1 fruit fly cellular context compared by ENCODE assay signal in genomic region chr3L:19897685-19898009, dm6.
TF ChIP-seq lines count a peak whose summit lies in the region.

No protein-coding gene starts in this region.

TF ChIP-seq in whole organism, embryonic, 481 proteins besides CTCF, POLR2A, EP300 and RAD21 (continued from another document):
- TF ChIP-seq Abd-B (GFP tag; optimal IDR thresholded peaks at IDR 0.05; lab: Kevin White, UChicago) = no peak
- TF ChIP-seq abd-A (tag; optimal IDR thresholded peaks at IDR 0.05; lab: Kevin White, UChicago) = no peak
- TF ChIP-seq gro (GFP tag; optimal IDR thresholded peaks at IDR 0.05; lab: Kevin White, UChicago) = no peak
- TF ChIP-seq CG8478 (optimal IDR thresholded peaks at IDR 0.05; lab: Kevin White, UChicago) = no peak
- TF ChIP-seq ems (GFP tag; optimal IDR thresholded peaks at IDR 0.05; lab: Kevin White, UChicago) = no peak
- no peak for TF ChIP-seq Six4 (GFP tag; optimal IDR thresholded peaks at IDR 0.05; lab: Kevin White, UChicago)
- no peak for TF ChIP-seq caup (GFP tag; optimal IDR thresholded peaks at IDR 0.05; lab: Kevin White, UChicago; ENCODE audit: severe bottlenecking)
- peak; percentile 4 for TF ChIP-seq CG34376 (GFP tag; optimal IDR thresholded peaks at IDR 0.05; lab: Kevin White, UChicago)
- no peak for TF ChIP-seq Dip2 (GFP tag; IDR thresholded peaks at IDR 0.05; lab: Robert Waterston, UW)
- TF ChIP-seq kah (GFP tag; optimal IDR thresholded peaks at IDR 0.05; lab: Kevin White, UChicago) = peak; percentile 3
- TF ChIP-seq CG9817 (tag; optimal IDR thresholded peaks at IDR 0.05; lab: Kevin White, UChicago) = no peak
- no peak for TF ChIP-seq Optix (GFP tag; IDR thresholded peaks at IDR 0.05; lab: Robert Waterston, UW)
- no peak for TF ChIP-seq CG11504 (tag; optimal IDR thresholded peaks at IDR 0.05; lab: Kevin White, UChicago)
- no peak for TF ChIP-seq lilli (GFP tag; optimal IDR thresholded peaks at IDR 0.05; lab: Kevin White, UChicago)
- TF ChIP-seq CG4730 (GFP tag; IDR thresholded peaks at IDR 0.05; lab: Robert Waterston, UW) = no peak
- TF ChIP-seq CG14860 (GFP tag; IDR thresholded peaks at IDR 0.05; lab: Robert Waterston, UW; ENCODE audit: partially characterized antibody) = no peak
- no peak for TF ChIP-seq onecut (GFP tag; IDR thresholded peaks at IDR 0.05; lab: Robert Waterston, UW)
- TF ChIP-seq CG3281 (GFP tag; optimal IDR thresholded peaks at IDR 0.05; lab: Kevin White, UChicago) = peak; percentile 24
- peak; percentile 75 for TF ChIP-seq sd (tag; optimal IDR thresholded peaks at IDR 0.05; lab: Kevin White, UChicago)
- TF ChIP-seq ken (GFP tag; IDR thresholded peaks at IDR 0.05; lab: Robert Waterston, UW) = no peak
- TF ChIP-seq CG8290 (GFP tag; optimal IDR thresholded peaks at IDR 0.05; lab: Kevin White, UChicago) = no peak
- no peak for TF ChIP-seq CG8290 (tag; optimal IDR thresholded peaks at IDR 0.05; lab: Kevin White, UChicago)
- TF ChIP-seq Oaz (GFP tag; IDR thresholded peaks at IDR 0.05; lab: Robert Waterston, UW) = no peak
- no peak for TF ChIP-seq CG2129 (GFP tag; IDR thresholded peaks at IDR 0.05; lab: Robert Waterston, UW; ENCODE audit: partially characterized antibody)
- TF ChIP-seq Xbp1 (GFP tag; optimal IDR thresholded peaks at IDR 0.05; lab: Kevin White, UChicago) = no peak
- TF ChIP-seq CG13894 (tag; optimal IDR thresholded peaks at IDR 0.05; lab: Kevin White, UChicago) = peak; percentile 43
- 0 out of 3 replicates have a peak, but pooled peaks have one; percentile 6 for TF ChIP-seq CG11695 (GFP tag; IDR thresholded peaks at IDR 0.05; lab: Robert Waterston, UW)
- TF ChIP-seq CG17361 (GFP tag; IDR thresholded peaks at IDR 0.05; lab: Robert Waterston, UW) = no peak
- TF ChIP-seq D19A (tag; optimal IDR thresholded peaks at IDR 0.05; lab: Kevin White, UChicago) = peak; percentile 20
- TF ChIP-seq CG30020 (tag; optimal IDR thresholded peaks at IDR 0.05; lab: Kevin White, UChicago) = no peak
- no peak for TF ChIP-seq CG42726 (GFP tag; IDR thresholded peaks at IDR 0.05; lab: Robert Waterston, UW; ENCODE audit: partially characterized antibody)
- no peak for TF ChIP-seq croc (GFP tag; conservative IDR thresholded peaks at IDR 0.05; lab: Robert Waterston, UW)
- no peak for TF ChIP-seq bbx (GFP tag; IDR thresholded peaks at IDR 0.05; lab: Robert Waterston, UW; ENCODE audit: partially characterized antibody)
- no peak for TF ChIP-seq Taf1 (GFP tag; IDR thresholded peaks at IDR 0.05; lab: Robert Waterston, UW)
- TF ChIP-seq CG12299 (tag; optimal IDR thresholded peaks at IDR 0.05; lab: Kevin White, UChicago) = no peak
- TF ChIP-seq CG5180 (GFP tag; optimal IDR thresholded peaks at IDR 0.05; lab: Kevin White, UChicago) = no peak
- TF ChIP-seq br (optimal IDR thresholded peaks at IDR 0.05; lab: Kevin White, UChicago) = no peak
- TF ChIP-seq ara (GFP tag; IDR thresholded peaks at IDR 0.05; lab: Robert Waterston, UW) = no peak
- peak; percentile 12 for TF ChIP-seq mirr (GFP tag; optimal IDR thresholded peaks at IDR 0.05; lab: Kevin White, UChicago)
- TF ChIP-seq CG4360 (GFP tag; IDR thresholded peaks at IDR 0.05; lab: Robert Waterston, UW) = peak; percentile 70; the same call in 1 of the 2 replicates
- TF ChIP-seq luna (GFP tag; optimal IDR thresholded peaks at IDR 0.05; lab: Kevin White, UChicago) = no peak
- no peak for TF ChIP-seq CG8944 (GFP tag; optimal IDR thresholded peaks at IDR 0.05; lab: Kevin White, UChicago)
- no peak for TF ChIP-seq Fer1 (GFP tag; optimal IDR thresholded peaks at IDR 0.05; lab: Kevin White, UChicago)
- no peak for TF ChIP-seq kay (GFP tag; optimal IDR thresholded peaks at IDR 0.05; lab: Kevin White, UChicago)
- TF ChIP-seq Blimp-1 (GFP tag; optimal IDR thresholded peaks at IDR 0.05; lab: Kevin White, UChicago) = no peak
- TF ChIP-seq Fer3 (tag; optimal IDR thresholded peaks at IDR 0.05; lab: Kevin White, UChicago) = no peak
- no peak for TF ChIP-seq inv (GFP tag; IDR thresholded peaks at IDR 0.05; lab: Robert Waterston, UW; ENCODE audit: partially characterized antibody)
- no peak for TF ChIP-seq corto (GFP tag; optimal IDR thresholded peaks at IDR 0.05; lab: Kevin White, UChicago)
- TF ChIP-seq Ets65A (GFP tag; lab: Kevin White, UChicago) = no peak
- TF ChIP-seq dmrt99B (tag; optimal IDR thresholded peaks at IDR 0.05; lab: Kevin White, UChicago) = no peak
- TF ChIP-seq grn (GFP tag; optimal IDR thresholded peaks at IDR 0.05; lab: Kevin White, UChicago) = no peak
- TF ChIP-seq CG34224 (GFP tag; IDR thresholded peaks at IDR 0.05; lab: Robert Waterston, UW; ENCODE audit: partially characterized antibody) = no peak
- no peak for TF ChIP-seq sim (GFP tag; IDR thresholded peaks at IDR 0.05; lab: Robert Waterston, UW)
- no peak for TF ChIP-seq slbo (GFP tag; IDR thresholded peaks at IDR 0.05; lab: Robert Waterston, UW)
- TF ChIP-seq CG1792 (GFP tag; optimal IDR thresholded peaks at IDR 0.05; lab: Kevin White, UChicago) = no peak
- no peak for TF ChIP-seq sna (GFP tag; IDR thresholded peaks at IDR 0.05; lab: Robert Waterston, UW; ENCODE audit: partially characterized antibody)
- TF ChIP-seq CG2678 (tag; optimal IDR thresholded peaks at IDR 0.05; lab: Kevin White, UChicago) = no peak
- no peak for TF ChIP-seq CG17829 (tag; optimal IDR thresholded peaks at IDR 0.05; lab: Kevin White, UChicago)
- no peak for TF ChIP-seq CG7745 (tag; optimal IDR thresholded peaks at IDR 0.05; lab: Kevin White, UChicago)
- TF ChIP-seq sens-2 (GFP tag; IDR thresholded peaks at IDR 0.05; lab: Robert Waterston, UW) = no peak
- no peak for TF ChIP-seq Nf-YA (GFP tag; IDR thresholded peaks at IDR 0.05; lab: Robert Waterston, UW)
- no peak for TF ChIP-seq da (GFP tag; optimal IDR thresholded peaks at IDR 0.05; lab: Kevin White, UChicago)
- no peak for TF ChIP-seq CG31441 (GFP tag; IDR thresholded peaks at IDR 0.05; lab: Robert Waterston, UW)
- no peak for TF ChIP-seq vnd (GFP tag; IDR thresholded peaks at IDR 0.05; lab: Robert Waterston, UW; ENCODE audit: partially characterized antibody)
- no peak for TF ChIP-seq hth (optimal IDR thresholded peaks at IDR 0.05; lab: Kevin White, UChicago)
- TF ChIP-seq Camta (GFP tag; optimal IDR thresholded peaks at IDR 0.05; lab: Kevin White, UChicago) = no peak
- no peak for TF ChIP-seq CG6654 (GFP tag; optimal IDR thresholded peaks at IDR 0.05; lab: Kevin White, UChicago)
- no peak for TF ChIP-seq ac (GFP tag; optimal IDR thresholded peaks at IDR 0.05; lab: Kevin White, UChicago)
- no peak for TF ChIP-seq Dek (tag; optimal IDR thresholded peaks at IDR 0.05; lab: Kevin White, UChicago)
- TF ChIP-seq NfI (GFP tag; optimal IDR thresholded peaks at IDR 0.05; lab: Kevin White, UChicago) = no peak
- 0 out of 2 replicates have a peak, but pooled peaks have one; percentile 29 for TF ChIP-seq Bgb (GFP tag; IDR thresholded peaks at IDR 0.05; lab: Robert Waterston, UW; ENCODE audit: partially characterized antibody)
- no peak for TF ChIP-seq tgo (GFP tag; IDR thresholded peaks at IDR 0.05; lab: Robert Waterston, UW)
- no peak for TF ChIP-seq Xrp1 (GFP tag; IDR thresholded peaks at IDR 0.05; lab: Robert Waterston, UW)
- TF ChIP-seq cas (GFP tag; IDR thresholded peaks at IDR 0.05; lab: Robert Waterston, UW) = no peak
- TF ChIP-seq CkIIα-i1 (GFP tag; IDR thresholded peaks at IDR 0.05; lab: Robert Waterston, UW) = no peak
- peak; percentile 35 for TF ChIP-seq zen (tag; optimal IDR thresholded peaks at IDR 0.05; lab: Kevin White, UChicago)
- no peak for TF ChIP-seq Deaf1 (tag; optimal IDR thresholded peaks at IDR 0.05; lab: Kevin White, UChicago)
- no peak for TF ChIP-seq dan (GFP tag; IDR thresholded peaks at IDR 0.05; lab: Robert Waterston, UW)
- no peak for TF ChIP-seq sr (GFP tag; IDR thresholded peaks at IDR 0.05; lab: Robert Waterston, UW)
- no peak for TF ChIP-seq fd96Cb (tag; optimal IDR thresholded peaks at IDR 0.05; lab: Kevin White, UChicago)
- TF ChIP-seq wdn (GFP tag; IDR thresholded peaks at IDR 0.05; lab: Robert Waterston, UW) = no peak
- TF ChIP-seq zfh1 (GFP tag; IDR thresholded peaks at IDR 0.05; lab: Robert Waterston, UW) = no peak
- no peak for TF ChIP-seq ssp (GFP tag; IDR thresholded peaks at IDR 0.05; lab: Robert Waterston, UW)
- TF ChIP-seq CG17568 (GFP tag; optimal IDR thresholded peaks at IDR 0.05; lab: Kevin White, UChicago) = peak; percentile 10
- no peak for TF ChIP-seq rib (GFP tag; IDR thresholded peaks at IDR 0.05; lab: Robert Waterston, UW)
- TF ChIP-seq Meics (GFP tag; optimal IDR thresholded peaks at IDR 0.05; lab: Kevin White, UChicago) = no peak
- peak; percentile 5 for TF ChIP-seq twi (tag; optimal IDR thresholded peaks at IDR 0.05; lab: Kevin White, UChicago)
- TF ChIP-seq exex (tag; optimal IDR thresholded peaks at IDR 0.05; lab: Kevin White, UChicago) = peak; percentile 18
- no peak for TF ChIP-seq CG16863 (GFP tag; optimal IDR thresholded peaks at IDR 0.05; lab: Kevin White, UChicago)
- no peak for TF ChIP-seq Doc3 (GFP tag; IDR thresholded peaks at IDR 0.05; lab: Robert Waterston, UW; ENCODE audit: partially characterized antibody)
- no peak for TF ChIP-seq stc (GFP tag; IDR thresholded peaks at IDR 0.05; lab: Robert Waterston, UW)
- TF ChIP-seq E2f2 (GFP tag; IDR thresholded peaks at IDR 0.05; lab: Robert Waterston, UW) = no peak
- TF ChIP-seq CG2875 (GFP tag; optimal IDR thresholded peaks at IDR 0.05; lab: Kevin White, UChicago) = no peak
- TF ChIP-seq lbe (GFP tag; optimal IDR thresholded peaks at IDR 0.05; lab: Kevin White, UChicago) = no peak
- TF ChIP-seq Scr (GFP tag; IDR thresholded peaks at IDR 0.05; lab: Robert Waterston, UW; ENCODE audit: partially characterized antibody) = no peak
- no peak for TF ChIP-seq CG7987 (GFP tag; optimal IDR thresholded peaks at IDR 0.05; lab: Kevin White, UChicago)
- peak; percentile 6 for TF ChIP-seq Kr (GFP tag; optimal IDR thresholded peaks at IDR 0.05; lab: Kevin White, UChicago)
- TF ChIP-seq B-H2 (GFP tag; optimal IDR thresholded peaks at IDR 0.05; lab: Kevin White, UChicago) = peak; percentile 5
- TF ChIP-seq H2.0 (GFP tag; IDR thresholded peaks at IDR 0.05; lab: Robert Waterston, UW) = no peak
- no peak for TF ChIP-seq CG12236 (GFP tag; optimal IDR thresholded peaks at IDR 0.05; lab: Kevin White, UChicago)
- no peak for TF ChIP-seq NC2α (GFP tag; optimal IDR thresholded peaks at IDR 0.05; lab: Kevin White, UChicago)
